Worm (Caenorhabditis elegans) whole organism, L4 larva: ENCODE measurements around the gene max-2.

ENCODE experiments used
- D1046.2 ChIP-seq: fragments of 200-800 bp; sonication (Bioruptor generic); IDR thresholded peaks from 2 replicates; pipeline ENCODE4 v1.3.6; 2022; ENCODE audit warnings: missing genetic modification characterization, missing compliant biosample characterization
- F10B5.3 ChIP-seq: sonication (generic microtip); optimal IDR thresholded peaks from 2 replicates; lab custom pipeline; 2016; ENCODE audit warnings: mild to moderate bottlenecking, missing genetic modification characterization, missing compliant biosample characterization
- F49E8.2 ChIP-seq: sonication (generic microtip); optimal IDR thresholded peaks from 2 replicates; lab custom pipeline; 2016; ENCODE audit warnings: missing compliant biosample characterization, mild to moderate bottlenecking, missing genetic modification characterization, borderline replicate concordance
- Y105C5A.15 ChIP-seq: fragments of 200-800 bp; sonication (Bioruptor generic); IDR thresholded peaks from 2 replicates; pipeline ENCODE4 v1.3.6; 2022; ENCODE audit warnings: missing genetic modification characterization, missing compliant biosample characterization
- ama-1 ChIP-seq: fragments of 150-350 bp; optimal IDR thresholded peaks from 2 replicates; lab custom pipeline; 2014; ENCODE audit warnings: inconsistent platforms, mixed read lengths
- attf-4 ChIP-seq: sonication (generic microtip); optimal IDR thresholded peaks from 3 replicates; lab custom pipeline; 2017; ENCODE audit warnings: missing biosample characterization, missing genetic modification characterization
- ceh-20 ChIP-seq: fragments of 200-800 bp; sonication (Bioruptor generic); IDR thresholded peaks from 2 replicates; pipeline ENCODE4 v1.3.6; 2022; ENCODE audit warnings: missing genetic modification reagents, missing genetic modification characterization, missing compliant biosample characterization
- ceh-32 ChIP-seq: sonication (generic microtip); optimal IDR thresholded peaks from 2 replicates; lab custom pipeline; 2016; ENCODE audit warnings: mild to moderate bottlenecking, missing genetic modification characterization, missing compliant biosample characterization; ENCODE audit not compliant: poor library complexity
- ceh-62 ChIP-seq: sonication (generic microtip); optimal IDR thresholded peaks from 2 replicates; lab custom pipeline; 2017; ENCODE audit warnings: missing biosample characterization, missing genetic modification characterization
- daf-12 ChIP-seq: fragments of 150-350 bp; optimal IDR thresholded peaks from 2 replicates; lab custom pipeline; 2014; ENCODE audit warnings: missing biosample characterization, missing genetic modification reagents, missing genetic modification characterization
- daf-16 ChIP-seq, 3 experiments: sonication (generic microtip); optimal IDR thresholded peaks; 2 replicates each; lab custom pipeline; 2016 to 2017; ENCODE audit warnings: missing genetic modification characterization in 3 of 3, missing genetic modification reagents in 3 of 3, mild to moderate bottlenecking in 2 of 3, missing compliant biosample characterization in 2 of 3, missing biosample characterization in 1 of 3, moderate library complexity in 1 of 3
- daf-19 ChIP-seq: fragments of 200-800 bp; sonication (Bioruptor generic); conservative IDR thresholded peaks from 2 replicates; pipeline ENCODE4 v1.3.6; 2022; ENCODE audit warnings: missing genetic modification characterization, missing compliant biosample characterization
- daf-8 ChIP-seq: fragments of 200-800 bp; sonication (Bioruptor generic); IDR thresholded peaks from 2 replicates; pipeline ENCODE4 v1.3.6; 2022; ENCODE audit warnings: missing genetic modification characterization, missing compliant biosample characterization
- dmd-8 ChIP-seq: fragments of 200-800 bp; sonication (Bioruptor generic); IDR thresholded peaks from 2 replicates; pipeline ENCODE4 v1.3.6; 2022; ENCODE audit warnings: missing genetic modification characterization, missing compliant biosample characterization
- dmd-9 ChIP-seq: fragments of 200-800 bp; sonication (Bioruptor generic); IDR thresholded peaks from 2 replicates; pipeline ENCODE4 v1.3.6; 2022; ENCODE audit warnings: missing genetic modification reagents, missing genetic modification characterization, missing compliant biosample characterization
- dpl-1 ChIP-seq: fragments of 150-350 bp; optimal IDR thresholded peaks from 2 replicates; lab custom pipeline; 2014; ENCODE audit warnings: missing biosample characterization, missing genetic modification reagents, missing genetic modification characterization
- duxl-1 ChIP-seq: sonication (generic microtip); optimal IDR thresholded peaks from 2 replicates; lab custom pipeline; 2016; ENCODE audit warnings: mild to moderate bottlenecking, missing genetic modification characterization, moderate library complexity, missing compliant biosample characterization; ENCODE audit not compliant: poor library complexity
- fos-1 ChIP-seq: fragments of 150-350 bp; optimal IDR thresholded peaks from 2 replicates; lab custom pipeline; 2014; ENCODE audit warnings: missing biosample characterization, missing genetic modification characterization
- hif-1 ChIP-seq, 2 experiments: sonication (generic microtip); optimal IDR thresholded peaks; 2 replicates each; lab custom pipeline; 2016 to 2017; ENCODE audit warnings: missing compliant biosample characterization in 2 of 2, missing genetic modification characterization in 2 of 2, missing genetic modification reagents in 2 of 2, missing genotype in 2 of 2, mild to moderate bottlenecking in 1 of 2
- hlh-30 ChIP-seq: sonication (generic microtip); optimal IDR thresholded peaks from 2 replicates; lab custom pipeline; 2017; ENCODE audit warnings: antibody characterized with exemption, mild to moderate bottlenecking, missing genetic modification characterization, missing compliant biosample characterization; ENCODE audit not compliant: insufficient read depth
- jun-1 ChIP-seq: fragments of 150-350 bp; optimal IDR thresholded peaks from 2 replicates; lab custom pipeline; 2014; ENCODE audit warnings: missing biosample characterization, missing genetic modification reagents, missing genetic modification characterization
- lin-15B ChIP-seq: fragments of 150-350 bp; sonication (generic microtip); optimal IDR thresholded peaks from 3 replicates; lab custom pipeline; 2014; ENCODE audit warnings: missing biosample characterization, missing genetic modification characterization
- lin-29 ChIP-seq: fragments of 200-800 bp; sonication (Bioruptor generic); IDR thresholded peaks from 2 replicates; pipeline ENCODE4 v1.3.6; 2022; ENCODE audit warnings: missing genetic modification reagents, missing genetic modification characterization, missing compliant biosample characterization
- lin-38 ChIP-seq: fragments of 200-800 bp; sonication (Bioruptor generic); IDR thresholded peaks from 2 replicates; pipeline ENCODE4 v1.3.6; 2022; ENCODE audit warnings: missing genetic modification reagents, missing genetic modification characterization, missing compliant biosample characterization
- lin-39 ChIP-seq: fragments of 150-350 bp; optimal IDR thresholded peaks from 2 replicates; lab custom pipeline; 2014; ENCODE audit warnings: missing biosample characterization, missing genetic modification reagents, missing genetic modification characterization
- lir-3 ChIP-seq: sonication (generic microtip); optimal IDR thresholded peaks from 2 replicates; lab custom pipeline; 2016; ENCODE audit warnings: mild to moderate bottlenecking, missing genetic modification characterization, missing compliant biosample characterization
- madf-5 ChIP-seq, 2 experiments: fragments of 200-800 bp; sonication (Bioruptor generic); IDR thresholded peaks; 2 replicates each; pipeline ENCODE4 v1.3.6; 2022; ENCODE audit warnings: missing compliant biosample characterization in 2 of 2, missing genetic modification characterization in 2 of 2
- mdt-29 ChIP-seq: fragments of 200-800 bp; sonication (Bioruptor generic); IDR thresholded peaks from 2 replicates; pipeline ENCODE4 v1.3.6; 2022; ENCODE audit warnings: missing genetic modification reagents, missing genetic modification characterization, missing compliant biosample characterization
- mes-2 ChIP-seq: sonication (generic microtip); optimal IDR thresholded peaks from 2 replicates; lab custom pipeline; 2016; ENCODE audit warnings: missing genotype, mild to moderate bottlenecking, missing genetic modification characterization, missing compliant biosample characterization; ENCODE audit not compliant: poor library complexity, severe bottlenecking
- mxl-2 ChIP-seq: fragments of 200-800 bp; sonication (Bioruptor generic); conservative IDR thresholded peaks from 2 replicates; pipeline ENCODE4 v1.3.6; 2022; ENCODE audit warnings: missing genetic modification reagents, missing genetic modification characterization, missing compliant biosample characterization
- nhr-11 ChIP-seq: fragments of 150-350 bp; optimal IDR thresholded peaks from 2 replicates; lab custom pipeline; 2014; ENCODE audit warnings: missing biosample characterization, missing genetic modification characterization
- nhr-111 ChIP-seq: fragments of 200-800 bp; sonication (Bioruptor generic); optimal IDR thresholded peaks from 2 replicates; lab custom pipeline; 2018; ENCODE audit warnings: mild to moderate bottlenecking, missing genetic modification characterization, missing compliant biosample characterization
- nhr-48 ChIP-seq: sonication (generic microtip); optimal IDR thresholded peaks from 2 replicates; lab custom pipeline; 2016; ENCODE audit warnings: mild to moderate bottlenecking, missing genetic modification characterization, missing compliant biosample characterization
- nhr-76 ChIP-seq: fragments of 150-350 bp; optimal IDR thresholded peaks from 2 replicates; lab custom pipeline; 2014; ENCODE audit warnings: missing biosample characterization, missing genetic modification characterization
- nhr-77 ChIP-seq: fragments of 150-350 bp; optimal IDR thresholded peaks from 2 replicates; lab custom pipeline; 2014; ENCODE audit warnings: missing biosample characterization, missing genetic modification characterization
- pha-4 ChIP-seq, 2 experiments: fragments of 150-350 bp in 1 of 2; fragments of 200-800 bp in 1 of 2; sonication (Bioruptor generic) in 1 of 2; IDR thresholded peaks in 1 of 2; optimal IDR thresholded peaks in 1 of 2; 2 replicates each; pipeline versions ENCODE4 v1.3.6 to Lab custom; 2014 to 2022; ENCODE audit warnings: missing genetic modification characterization in 2 of 2, missing genetic modification reagents in 2 of 2, missing biosample characterization in 1 of 2, missing compliant biosample characterization in 1 of 2
- php-3 ChIP-seq: fragments of 200-800 bp; sonication (Bioruptor generic); IDR thresholded peaks from 2 replicates; pipeline ENCODE4 v1.3.6; 2022; ENCODE audit warnings: missing genetic modification reagents, missing genetic modification characterization, missing compliant biosample characterization
- pqm-1 ChIP-seq: sonication (generic microtip); optimal IDR thresholded peaks from 2 replicates; lab custom pipeline; 2017; ENCODE audit warnings: missing biosample characterization, missing genetic modification characterization
- rbr-2 ChIP-seq: sonication (generic microtip); optimal IDR thresholded peaks from 2 replicates; lab custom pipeline; 2016; ENCODE audit warnings: missing genotype, missing genetic modification characterization, missing compliant biosample characterization
- sdz-12 ChIP-seq: fragments of 200-800 bp; sonication (Bioruptor generic); optimal IDR thresholded peaks from 2 replicates; lab custom pipeline; 2018; ENCODE audit warnings: mild to moderate bottlenecking, missing genetic modification characterization, missing compliant biosample characterization
- skn-1 ChIP-seq: fragments of 150-350 bp; optimal IDR thresholded peaks from 2 replicates; lab custom pipeline; 2014; ENCODE audit warnings: missing biosample characterization, missing genetic modification characterization
- snpc-1.2 ChIP-seq: fragments of 200-800 bp; sonication (Bioruptor generic); IDR thresholded peaks from 2 replicates; pipeline ENCODE4 v1.3.6; 2022; ENCODE audit warnings: missing genetic modification reagents, missing genetic modification characterization, missing compliant biosample characterization
- spr-1 ChIP-seq: sonication (generic microtip); optimal IDR thresholded peaks from 2 replicates; lab custom pipeline; 2016; ENCODE audit warnings: mild to moderate bottlenecking, missing genetic modification characterization, missing compliant biosample characterization
- spr-3 ChIP-seq: fragments of 200-800 bp; sonication (Bioruptor generic); optimal IDR thresholded peaks from 2 replicates; lab custom pipeline; 2018; ENCODE audit warnings: mild to moderate bottlenecking, missing genetic modification characterization, missing compliant biosample characterization
- tag-97 ChIP-seq: fragments of 200-800 bp; sonication (Bioruptor generic); IDR thresholded peaks from 2 replicates; pipeline ENCODE4 v1.3.6; 2022; ENCODE audit warnings: missing genetic modification characterization, missing compliant biosample characterization
- unc-62 ChIP-seq, 3 experiments: fragments of 150-350 bp in 1 of 3; sonication (generic microtip); optimal IDR thresholded peaks in 2 of 3; peaks in 1 of 3; 1 replicate in 1 of 3; 2 replicates in 2 of 3; lab custom pipeline; 2014 to 2017; ENCODE audit warnings: missing biosample characterization in 3 of 3, missing genetic modification characterization in 3 of 3, missing genetic modification reagents in 3 of 3, missing genotype in 1 of 3
- vab-7 ChIP-seq: fragments of 200-800 bp; sonication (Bioruptor generic); IDR thresholded peaks from 2 replicates; pipeline ENCODE4 v1.3.6; 2022; ENCODE audit warnings: missing genetic modification reagents, missing genetic modification characterization, missing compliant biosample characterization
- zag-1 ChIP-seq: fragments of 150-350 bp; optimal IDR thresholded peaks from 2 replicates; lab custom pipeline; 2014; ENCODE audit warnings: missing biosample characterization, missing genetic modification characterization
- zfp-2 ChIP-seq: sonication (generic microtip); optimal IDR thresholded peaks from 2 replicates; lab custom pipeline; 2016; ENCODE audit warnings: mild to moderate bottlenecking, missing genetic modification characterization, missing compliant biosample characterization
- zip-2 ChIP-seq: fragments of 150-350 bp; optimal IDR thresholded peaks from 2 replicates; lab custom pipeline; 2014; ENCODE audit warnings: missing biosample characterization, missing genetic modification characterization
- ztf-7 ChIP-seq: fragments of 150-350 bp; optimal IDR thresholded peaks from 2 replicates; lab custom pipeline; 2014; ENCODE audit warnings: missing biosample characterization, missing genetic modification characterization

max-2 gene

ce11 chrII:13006283-13006682 lies 19.4 kb downstream of the max-2 start (continued):
- TF ChIP-seq skn-1 (no peak), snpc-1.2 (no peak), spr-3 (no peak), daf-8 (GFP tag; lab: Robert Waterston, UW) (no peak), F10B5.3 (tag; lab: Kevin White, UChicago) (no peak), nhr-11 (tag; lab: Kevin White, UChicago) (no peak), dpl-1 (GFP tag; lab: Kevin White, UChicago) (no peak), nhr-76 (tag; lab: Kevin White, UChicago) (no peak), mes-2 (no peak), duxl-1 (tag; lab: Kevin White, UChicago) (no peak), hlh-30 (peak; percentile 74), F49E8.2 (no peak), dmd-8 (GFP tag; lab: Robert Waterston, UW) (no peak), ceh-62 (tag; lab: Kevin White, UChicago) (no peak), ceh-32 (tag; lab: Kevin White, UChicago) (no peak), D1046.2 (no peak), pha-4 (GFP tag; IDR thresholded peaks at IDR 0.05; lab: Robert Waterston, UW) (no peak), pha-4 (tag; optimal IDR thresholded peaks at IDR 0.05; lab: Kevin White, UChicago) (no peak), php-3 (GFP tag; lab: Robert Waterston, UW) (0 out of 2 replicates have a peak, but pooled peaks have one; percentile 29), spr-1 (tag; lab: Kevin White, UChicago) (no peak), lir-3 (tag; lab: Kevin White, UChicago) (no peak), nhr-48 (peak; percentile 49), daf-19 (no peak), lin-29 (GFP tag; lab: Robert Waterston, UW) (no peak), nhr-77 (tag; lab: Kevin White, UChicago) (peak; percentile 67), madf-5 (GFP tag; IDR thresholded peaks at IDR 0.05; lab: Robert Waterston, UW) (no peak), lin-39 (tag; lab: Kevin White, UChicago) (no peak), mxl-2 (GFP tag; lab: Robert Waterston, UW) (no peak), unc-62 (GFP tag; optimal IDR thresholded peaks at IDR 0.05 in 1 of 2; lab: Kevin White, UChicago) (peak in 1 of 2 experiments; percentile 91), unc-62 (tag; optimal IDR thresholded peaks at IDR 0.05; lab: Kevin White, UChicago) (no peak), lin-15B (no peak), daf-12 (no peak), ztf-7 (tag; lab: Kevin White, UChicago) (no peak), pqm-1 (tag; lab: Kevin White, UChicago) (peak; percentile 12), lin-38 (GFP tag; lab: Robert Waterston, UW) (no peak), tag-97 (GFP tag; lab: Robert Waterston, UW) (no peak), ama-1 (lab: Kevin White, UChicago) (no peak), hif-1 (tag; optimal IDR thresholded peaks at IDR 0.05; lab: Kevin White, UChicago) (no peak), rbr-2 (tag; lab: Kevin White, UChicago) (no peak), zip-2 (tag; lab: Kevin White, UChicago) (no peak), mdt-29 (no peak), daf-16 (GFP tag; optimal IDR thresholded peaks at IDR 0.05; lab: Kevin White, UChicago) (no peak), daf-16 (tag; optimal IDR thresholded peaks at IDR 0.05; lab: Kevin White, UChicago) (peak; percentile 84), attf-4 (tag; lab: Kevin White, UChicago) (no peak), dmd-9 (GFP tag; lab: Robert Waterston, UW) (no peak), fos-1 (tag; lab: Kevin White, UChicago) (no peak), Y105C5A.15 (GFP tag; lab: Robert Waterston, UW) (no peak), jun-1 (no peak), vab-7 (GFP tag; lab: Robert Waterston, UW) (no peak), nhr-111 (GFP tag; lab: Kevin White, UChicago) (no peak), sdz-12 (GFP tag; lab: Kevin White, UChicago) (no peak), zfp-2 (tag; lab: Kevin White, UChicago) (no peak), zag-1 (tag; lab: Kevin White, UChicago) (no peak), ceh-20 (GFP tag; lab: Robert Waterston, UW) (no peak)
